Fruit fly (Drosophila melanogaster) whole organism, embryonic: Measurements from ENCODE around the gene mRpL4.

ENCODE experiments used
- Abd-B ChIP-seq: fragments of 200-800 bp; sonication (Bioruptor generic); optimal IDR thresholded peaks from 2 replicates; lab custom pipeline; 2018; ENCODE audit warnings: missing biosample characterization, mild to moderate bottlenecking, missing genetic modification characterization, moderate library complexity
- Asciz ChIP-seq: fragments of 200-800 bp; sonication (Bioruptor generic); optimal IDR thresholded peaks from 2 replicates; lab custom pipeline; 2017; ENCODE audit warnings: missing biosample characterization, mild to moderate bottlenecking, missing genetic modification characterization, missing genetic modification reagents
- Awh ChIP-seq: fragments of 200-800 bp; sonication (Bioruptor generic); IDR thresholded peaks from 2 replicates; pipeline ENCODE4, ENCODE4 v1.3.6; 2022; ENCODE audit warnings: missing biosample characterization, missing genetic modification characterization
- CG10431 ChIP-seq: fragments of 200-800 bp; sonication (Bioruptor generic); optimal IDR thresholded peaks from 3 replicates; lab custom pipeline; 2018; ENCODE audit warnings: missing biosample characterization, mild to moderate bottlenecking, missing genetic modification characterization
- CG11247 ChIP-seq: fragments of 200-800 bp; sonication (Bioruptor generic); IDR thresholded peaks from 2 replicates; pipeline ENCODE4 v1.3.6; 2022; ENCODE audit warnings: missing biosample characterization, missing genetic modification characterization
- CG12219 ChIP-seq: fragments of 200-800 bp; sonication (Bioruptor generic); optimal IDR thresholded peaks from 3 replicates; lab custom pipeline; 2018; ENCODE audit warnings: missing biosample characterization, mild to moderate bottlenecking, missing genetic modification characterization
- CG12299 ChIP-seq: fragments of 200-800 bp; sonication (Bioruptor generic); optimal IDR thresholded peaks from 2 replicates; lab custom pipeline; 2018; ENCODE audit warnings: missing biosample characterization, mild to moderate bottlenecking, missing genetic modification characterization
- CG13287 ChIP-seq: fragments of 200-800 bp; sonication (Bioruptor generic); IDR thresholded peaks from 2 replicates; pipeline ENCODE4 v1.3.6; 2022; ENCODE audit warnings: missing biosample characterization, missing genetic modification characterization; ENCODE audit not compliant: partially characterized antibody
- CG14860 ChIP-seq: fragments of 200-800 bp; sonication (Bioruptor generic); IDR thresholded peaks from 3 replicates; pipeline ENCODE4 v1.3.6; 2022; ENCODE audit warnings: missing biosample characterization, missing genetic modification characterization; ENCODE audit not compliant: partially characterized antibody
- CG15601 ChIP-seq: fragments of 200-800 bp; sonication (Bioruptor generic); optimal IDR thresholded peaks from 3 replicates; lab custom pipeline; 2019; ENCODE audit warnings: missing biosample characterization, mild to moderate bottlenecking, missing genetic modification characterization, moderate library complexity
- CG17359 ChIP-seq: fragments of 200-800 bp; sonication (Bioruptor generic); optimal IDR thresholded peaks from 3 replicates; lab custom pipeline; 2018; ENCODE audit warnings: missing biosample characterization, mild to moderate bottlenecking, missing genetic modification characterization, moderate library complexity
- CG17802 ChIP-seq: fragments of 200-800 bp; sonication (Bioruptor generic); optimal IDR thresholded peaks from 2 replicates; lab custom pipeline; 2018; ENCODE audit warnings: missing biosample characterization, mild to moderate bottlenecking, missing genetic modification characterization, moderate library complexity
- CG18011 ChIP-seq: fragments of 200-800 bp; sonication (Bioruptor generic); optimal IDR thresholded peaks from 2 replicates; lab custom pipeline; 2017; ENCODE audit warnings: missing biosample characterization, missing genetic modification characterization, mild to moderate bottlenecking, moderate library complexity, missing genotype
- CG2678 ChIP-seq: fragments of 200-800 bp; sonication (Bioruptor generic); optimal IDR thresholded peaks from 3 replicates; lab custom pipeline; 2019; ENCODE audit warnings: missing biosample characterization, mild to moderate bottlenecking, missing genetic modification characterization, moderate library complexity
- CG30403 ChIP-seq: fragments of 200-800 bp; sonication (Bioruptor generic); optimal IDR thresholded peaks from 3 replicates; lab custom pipeline; 2016; ENCODE audit warnings: missing biosample characterization, missing genetic modification characterization
- CG4854 ChIP-seq: fragments of 200-800 bp; sonication (Bioruptor generic); optimal IDR thresholded peaks from 2 replicates; lab custom pipeline; 2016; ENCODE audit warnings: missing biosample characterization, missing genetic modification characterization, inconsistent platforms
- CG6254 ChIP-seq: fragments of 200-800 bp; sonication (Bioruptor generic); optimal IDR thresholded peaks from 3 replicates; lab custom pipeline; 2017; ENCODE audit warnings: mild to moderate bottlenecking, missing biosample characterization, missing genetic modification reagents, missing genetic modification characterization
- CG9876 ChIP-seq: fragments of 200-800 bp; sonication (Bioruptor generic); optimal IDR thresholded peaks from 2 replicates; lab custom pipeline; 2016; ENCODE audit warnings: missing biosample characterization, missing genetic modification characterization
- CHES-1-like ChIP-seq: fragments of 200-800 bp; sonication (Bioruptor generic); optimal IDR thresholded peaks from 2 replicates; lab custom pipeline; 2016; ENCODE audit warnings: missing biosample characterization, missing genetic modification characterization
- D ChIP-seq, 2 experiments: fragments of 200-800 bp in 1 of 2; fragments of >200 bp in 1 of 2; sonication (Bioruptor generic) in 1 of 2; optimal IDR thresholded peaks; 2 replicates in 1 of 2; 3 replicates in 1 of 2; lab custom pipeline; 2017; ENCODE audit warnings: mild to moderate bottlenecking in 1 of 2, missing biosample characterization in 1 of 2, missing genetic modification characterization in 1 of 2, missing genetic modification reagents in 1 of 2
- Dek ChIP-seq: fragments of 200-800 bp; sonication (Bioruptor generic); optimal IDR thresholded peaks from 3 replicates; lab custom pipeline; 2019; ENCODE audit warnings: missing biosample characterization, mild to moderate bottlenecking, missing genetic modification characterization, moderate library complexity
- Doc3 ChIP-seq: fragments of 200-800 bp; sonication (Bioruptor generic); IDR thresholded peaks from 3 replicates; pipeline ENCODE4 v1.3.6; 2022; ENCODE audit warnings: missing biosample characterization, missing genetic modification characterization; ENCODE audit not compliant: partially characterized antibody
- Ets97D ChIP-seq: fragments of 200-800 bp; sonication (Bioruptor generic); optimal IDR thresholded peaks from 3 replicates; lab custom pipeline; 2016; ENCODE audit warnings: missing biosample characterization, missing genetic modification characterization
- Fer2 ChIP-seq: fragments of 200-800 bp; sonication (Bioruptor generic); optimal IDR thresholded peaks from 2 replicates; lab custom pipeline; 2018; ENCODE audit warnings: missing biosample characterization, mild to moderate bottlenecking, missing genetic modification characterization, moderate library complexity
- HHEX ChIP-seq: fragments of 200-800 bp; sonication (Bioruptor generic); optimal IDR thresholded peaks from 3 replicates; lab custom pipeline; 2017; ENCODE audit warnings: missing biosample characterization, mild to moderate bottlenecking, missing genetic modification characterization, missing genetic modification reagents
- MTF-1 ChIP-seq: fragments of 200-800 bp; sonication (Bioruptor generic); optimal IDR thresholded peaks from 2 replicates; lab custom pipeline; 2018; ENCODE audit warnings: missing biosample characterization, mild to moderate bottlenecking, missing genetic modification characterization, borderline replicate concordance
- Rfx ChIP-seq: fragments of 200-800 bp; sonication (Bioruptor generic); IDR thresholded peaks from 2 replicates; pipeline ENCODE4 v1.3.6; 2022; ENCODE audit warnings: missing biosample characterization, missing genetic modification characterization
- aop ChIP-seq: fragments of 200-800 bp; sonication (Bioruptor generic); IDR thresholded peaks from 2 replicates; pipeline ENCODE4 v1.3.6; 2022; ENCODE audit warnings: missing biosample characterization, missing genetic modification characterization
- bcd ChIP-seq: fragments of 200-800 bp; sonication (Bioruptor generic); optimal IDR thresholded peaks from 2 replicates; lab custom pipeline; 2017; ENCODE audit warnings: missing biosample characterization, mild to moderate bottlenecking, missing genetic modification characterization
- bigmax ChIP-seq: fragments of 200-800 bp; sonication (Bioruptor generic); optimal IDR thresholded peaks from 2 replicates; lab custom pipeline; 2018; ENCODE audit warnings: missing biosample characterization, mild to moderate bottlenecking, missing genetic modification characterization
- cato ChIP-seq: fragments of 200-800 bp; sonication (Bioruptor generic); optimal IDR thresholded peaks from 2 replicates; lab custom pipeline; 2016; ENCODE audit warnings: missing biosample characterization, missing genetic modification characterization, borderline replicate concordance
- cwo ChIP-seq: fragments of 200-800 bp; sonication (Bioruptor generic); optimal IDR thresholded peaks from 3 replicates; lab custom pipeline; 2017; ENCODE audit warnings: missing biosample characterization, missing genetic modification characterization, mild to moderate bottlenecking, moderate library complexity, missing genetic modification reagents
- dmrt11E ChIP-seq: fragments of 200-800 bp; sonication (Bioruptor generic); optimal IDR thresholded peaks from 3 replicates; lab custom pipeline; 2018; ENCODE audit warnings: missing biosample characterization, mild to moderate bottlenecking, missing genetic modification characterization, moderate library complexity
- ewg ChIP-seq: fragments of 200-800 bp; sonication (Bioruptor generic); optimal IDR thresholded peaks from 3 replicates; lab custom pipeline; 2017; ENCODE audit warnings: mild to moderate bottlenecking, missing biosample characterization, missing genetic modification reagents, missing genetic modification characterization
- eyg ChIP-seq: fragments of 200-800 bp; sonication (Bioruptor generic); optimal IDR thresholded peaks from 3 replicates; lab custom pipeline; 2016; ENCODE audit warnings: missing biosample characterization, missing genetic modification characterization
- ham ChIP-seq: fragments of 200-800 bp; sonication (Bioruptor generic); IDR thresholded peaks from 2 replicates; pipeline ENCODE4 v1.3.6; 2022; ENCODE audit warnings: missing biosample characterization, missing genetic modification characterization
- hth ChIP-seq: fragments of >200 bp; optimal IDR thresholded peaks from 2 replicates; lab custom pipeline; 2017; ENCODE audit warnings: inconsistent platforms
- lilli ChIP-seq: fragments of 200-800 bp; sonication (Bioruptor generic); optimal IDR thresholded peaks from 3 replicates; lab custom pipeline; 2016; ENCODE audit warnings: missing biosample characterization, missing genetic modification characterization
- nom ChIP-seq: fragments of 200-800 bp; sonication (Bioruptor generic); optimal IDR thresholded peaks from 2 replicates; lab custom pipeline; 2017; ENCODE audit warnings: missing biosample characterization, missing genetic modification characterization, mild to moderate bottlenecking, moderate library complexity, missing genetic modification reagents
- otp ChIP-seq: fragments of 200-800 bp; sonication (Bioruptor generic); IDR thresholded peaks from 3 replicates; pipeline ENCODE4, ENCODE4 v1.3.6; 2022; ENCODE audit warnings: missing biosample characterization, missing genetic modification characterization
- ro ChIP-seq: fragments of 200-800 bp; sonication (Bioruptor generic); IDR thresholded peaks from 2 replicates; pipeline ENCODE4 v1.3.6; 2022; ENCODE audit warnings: missing biosample characterization, missing genetic modification characterization
- sim ChIP-seq: fragments of 200-800 bp; sonication (Bioruptor generic); IDR thresholded peaks from 2 replicates; pipeline ENCODE4 v1.3.6; 2022; ENCODE audit warnings: missing biosample characterization, missing genetic modification characterization
- sqz ChIP-seq: fragments of 200-800 bp; sonication (Bioruptor generic); optimal IDR thresholded peaks from 3 replicates; lab custom pipeline; 2018; ENCODE audit warnings: missing biosample characterization, mild to moderate bottlenecking, missing genetic modification characterization
- tin ChIP-seq: fragments of 200-800 bp; sonication (Bioruptor generic); optimal IDR thresholded peaks from 3 replicates; lab custom pipeline; 2016; ENCODE audit warnings: missing biosample characterization, missing genetic modification characterization
- tna ChIP-seq: fragments of 200-800 bp; sonication (Bioruptor generic); IDR thresholded peaks from 2 replicates; pipeline ENCODE4 v1.3.6; 2022; ENCODE audit warnings: missing biosample characterization, missing genetic modification characterization; ENCODE audit not compliant: partially characterized antibody
- toy ChIP-seq: fragments of 200-800 bp; sonication (Bioruptor generic); IDR thresholded peaks from 2 replicates; pipeline ENCODE4 v1.3.6; 2022; ENCODE audit warnings: missing biosample characterization, missing genetic modification characterization
- trem ChIP-seq: fragments of 200-800 bp; optimal IDR thresholded peaks from 3 replicates; lab custom pipeline; 2019; ENCODE audit warnings: missing biosample characterization, mild to moderate bottlenecking, missing genetic modification characterization, moderate library complexity
- yki ChIP-seq: fragments of >200 bp; optimal IDR thresholded peaks from 3 replicates; lab custom pipeline; 2018

Gene mRpL4

DNA sequence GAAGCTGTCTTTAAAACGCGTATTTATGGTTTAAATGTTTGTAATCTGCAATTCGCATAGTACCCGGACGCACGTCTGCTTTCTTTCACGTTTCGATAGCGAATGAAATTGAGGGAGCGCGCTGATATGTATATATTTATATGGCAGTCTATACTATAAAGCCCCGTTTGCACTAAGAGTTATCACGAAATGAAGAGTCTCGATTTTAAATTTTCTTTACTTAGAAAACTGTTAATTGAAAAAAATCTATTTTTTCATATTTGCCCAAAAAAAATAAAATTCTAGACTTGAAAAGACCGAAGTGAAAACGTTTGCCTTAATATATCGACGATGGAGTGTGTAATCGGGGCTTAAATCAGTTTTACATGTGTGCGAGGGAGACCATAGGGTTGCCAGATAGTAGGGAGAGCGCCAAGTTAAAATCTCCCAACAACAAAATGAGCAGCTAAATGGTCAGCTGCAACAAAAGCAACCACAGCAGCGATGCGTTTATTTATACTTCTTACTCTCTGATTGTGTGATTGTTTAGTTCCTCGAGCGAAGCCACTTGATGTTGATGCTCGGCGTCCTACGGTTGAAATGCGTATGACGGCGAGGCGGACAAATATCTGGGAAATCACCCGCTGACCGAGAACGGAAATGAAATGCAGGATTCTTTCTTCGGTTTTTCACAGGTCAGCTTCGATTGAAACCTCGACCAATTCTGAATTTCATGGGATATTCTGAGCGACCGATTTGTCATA is 3.2 kb downstream of the mRpL4 start, which contains the start of gene cact (continued):
- peak; percentile 40 for TF ChIP-seq MTF-1 (GFP tag; lab: Kevin White, UChicago)
- peak; percentile 83 for TF ChIP-seq ewg (GFP tag; lab: Kevin White, UChicago)
- TF ChIP-seq Dek = peak; percentile 92
- peak; percentile 78 for TF ChIP-seq CG6254
- TF ChIP-seq CG2678 (tag; lab: Kevin White, UChicago) = peak; percentile 93
- peak; percentile 73 for TF ChIP-seq nom (GFP tag; lab: Kevin White, UChicago)
- TF ChIP-seq CG12299 (tag; lab: Kevin White, UChicago) = peak; percentile 89
- peak; percentile 69 for TF ChIP-seq Awh (GFP tag; lab: Robert Waterston, UW)
- peak; percentile 89 for TF ChIP-seq cwo
- TF ChIP-seq HHEX (GFP tag; lab: Kevin White, UChicago) = peak; percentile 89
- TF ChIP-seq eyg = peak; percentile 89
- peak; percentile 96 for TF ChIP-seq CHES-1-like (GFP tag; lab: Kevin White, UChicago)
- peak; percentile 4 for TF ChIP-seq bigmax (GFP tag; lab: Kevin White, UChicago)
- TF ChIP-seq sim (GFP tag; lab: Robert Waterston, UW) = peak; percentile 76
- peak; percentile 85 for TF ChIP-seq CG4854 (GFP tag; lab: Kevin White, UChicago)
- TF ChIP-seq Asciz (GFP tag; lab: Kevin White, UChicago) = peak; percentile 84
- peak; percentile 80 for TF ChIP-seq ro (GFP tag; lab: Robert Waterston, UW)
- peak; percentile 93 for TF ChIP-seq Rfx (GFP tag; lab: Robert Waterston, UW)
- TF ChIP-seq yki = no peak
- peak; percentile 65; the same call in 1 of the 2 replicates for TF ChIP-seq ham (GFP tag; lab: Robert Waterston, UW)
- TF ChIP-seq CG11247 (GFP tag; lab: Robert Waterston, UW) = peak; percentile 85
- peak; percentile 91 for TF ChIP-seq Abd-B
- TF ChIP-seq CG13287 (GFP tag; lab: Robert Waterston, UW) = peak; percentile 68
- peak; percentile 97 for TF ChIP-seq lilli (GFP tag; lab: Kevin White, UChicago)
- TF ChIP-seq Doc3 (GFP tag; lab: Robert Waterston, UW) = no peak
- TF ChIP-seq tna = no peak
- TF ChIP-seq bcd (GFP tag; lab: Kevin White, UChicago) = peak; percentile 92
- TF ChIP-seq CG30403 (GFP tag; lab: Kevin White, UChicago) = peak; percentile 97
- peak; percentile 90 for TF ChIP-seq CG15601 (tag; lab: Kevin White, UChicago)
- peak; percentile 91 for TF ChIP-seq tin (GFP tag; lab: Kevin White, UChicago)
- TF ChIP-seq CG10431 (GFP tag; lab: Kevin White, UChicago) = peak; percentile 61
- TF ChIP-seq CG17802 (tag; lab: Kevin White, UChicago) = peak; percentile 100
- TF ChIP-seq cato (GFP tag; lab: Kevin White, UChicago) = peak; percentile 86
- TF ChIP-seq CG12219 (GFP tag; lab: Kevin White, UChicago) = peak; percentile 75
- TF ChIP-seq aop (GFP tag; lab: Robert Waterston, UW) = no peak
- TF ChIP-seq Fer2 (tag; lab: Kevin White, UChicago) = peak; percentile 76
- TF ChIP-seq dmrt11E (tag; lab: Kevin White, UChicago) = peak; percentile 94
- TF ChIP-seq toy (GFP tag; lab: Robert Waterston, UW) = no peak
- TF ChIP-seq hth (lab: Kevin White, UChicago) = no peak
- peak; percentile 89 for TF ChIP-seq otp (GFP tag; lab: Robert Waterston, UW)
- TF ChIP-seq CG18011 = peak; percentile 85
- peak; percentile 59 for TF ChIP-seq sqz (GFP tag; lab: Kevin White, UChicago)
- peak; percentile 94 for TF ChIP-seq CG17359 (tag; lab: Kevin White, UChicago)
- TF ChIP-seq Ets97D (GFP tag; lab: Kevin White, UChicago) = peak; percentile 91
- TF ChIP-seq trem (tag; lab: Kevin White, UChicago) = peak; percentile 94
- TF ChIP-seq D (optimal IDR thresholded peaks at IDR 0.05; lab: Kevin White, UChicago) = no peak
- TF ChIP-seq D (GFP tag; optimal IDR thresholded peaks at IDR 0.05; lab: Kevin White, UChicago) = peak; percentile 81
- TF ChIP-seq CG9876 = peak; percentile 89
- no peak for TF ChIP-seq CG14860 (GFP tag; lab: Robert Waterston, UW)
